Fruit fly (Drosophila melanogaster): ENCODE measurements around the gene CG43293.
"Not testable (repeated sequence)": the region's sequence is repeated elsewhere in the genome, so short reads cannot be mapped to it uniquely, and the experiment has no call there.

The CG43293 gene

dm6 chr3L:6140771-6141472 is 44.1 kb upstream of the CG43293 start:
- TF ChIP-seq Clk (GFP tag; optimal IDR thresholded peaks at IDR 0.05): no peak

DNA sequence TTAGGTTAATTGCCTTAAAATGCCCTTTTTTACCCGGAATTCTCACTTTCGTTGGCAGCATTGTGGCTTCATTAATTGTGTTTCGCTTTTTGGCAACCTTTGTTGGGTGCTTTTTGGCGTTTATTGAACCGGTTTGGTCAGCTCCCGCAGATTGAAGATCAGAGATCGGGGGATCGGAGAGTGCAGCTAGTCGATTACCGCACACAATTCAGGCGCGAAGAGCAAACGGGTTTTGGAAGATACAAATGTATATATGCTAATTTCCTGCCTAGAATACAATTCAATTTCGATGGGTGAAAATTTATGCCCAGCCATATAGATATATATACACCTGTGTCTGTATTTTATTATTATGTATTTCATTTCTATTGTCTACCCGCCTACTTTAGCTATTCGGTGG is 43.5 kb upstream of the CG43293 start:
- TF ChIP-seq CG1620 (GFP tag; optimal IDR thresholded peaks at IDR 0.05) (no peak), CG7101 (tag; optimal IDR thresholded peaks at IDR 0.05) (no peak), kay (GFP tag; ENCODE audit: borderline replicate concordance) (no peak), CG33017 (tag; optimal IDR thresholded peaks at IDR 0.05) (no peak), Crg-1 (GFP tag; optimal IDR thresholded peaks at IDR 0.05) (no peak), CG11617 (GFP tag; optimal IDR thresholded peaks at IDR 0.05) (no peak), CG14711 (tag; optimal IDR thresholded peaks at IDR 0.05) (no peak), toe (GFP tag; optimal IDR thresholded peaks at IDR 0.05) (no peak), Clk (GFP tag; optimal IDR thresholded peaks at IDR 0.05) (no peak), Mnt (GFP tag; optimal IDR thresholded peaks at IDR 0.05) (no peak), tj (GFP tag; optimal IDR thresholded peaks at IDR 0.05) (no peak), CG7045 (GFP tag; optimal IDR thresholded peaks at IDR 0.05) (no peak), cnc (optimal IDR thresholded peaks at IDR 0.05) (no peak), CG5204 (GFP tag; optimal IDR thresholded peaks at IDR 0.05) (no peak), Hr96 (GFP tag; optimal IDR thresholded peaks at IDR 0.05) (no peak), cic (GFP tag; optimal IDR thresholded peaks at IDR 0.05) (no peak)

DNA sequence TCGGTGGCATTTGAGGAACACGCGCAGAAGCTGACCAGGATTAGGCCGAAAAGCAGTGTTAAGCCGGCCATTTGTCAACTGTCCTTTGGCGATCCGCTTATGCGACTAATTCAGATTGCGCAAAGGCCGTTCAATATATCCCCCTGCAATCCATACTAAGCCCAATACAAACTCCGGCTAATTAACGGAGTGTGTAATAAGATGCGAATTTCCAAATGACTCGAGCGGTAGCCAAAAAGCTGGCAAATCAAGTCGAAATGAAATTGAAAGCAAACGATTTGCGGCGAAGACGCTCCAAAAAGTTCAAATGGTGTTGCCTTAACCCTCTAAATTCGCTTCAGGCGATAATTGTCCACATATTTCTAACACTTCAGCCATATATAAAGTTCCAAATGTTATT is 42.7 kb upstream of the CG43293 start, which contains the start of gene Cpr65Aw:
TSS of gene Cpr65Aw (minus strand) at position 101 of the 400 bp plus-strand sequence.
- TF ChIP-seq toe (GFP tag; optimal IDR thresholded peaks at IDR 0.05) (no peak), Clk (GFP tag; optimal IDR thresholded peaks at IDR 0.05) (no peak), Hr96 (GFP tag; optimal IDR thresholded peaks at IDR 0.05) (no peak), CG7045 (GFP tag; optimal IDR thresholded peaks at IDR 0.05) (no peak), CG5204 (GFP tag; optimal IDR thresholded peaks at IDR 0.05) (no peak), Crg-1 (GFP tag; optimal IDR thresholded peaks at IDR 0.05) (no peak), cnc (optimal IDR thresholded peaks at IDR 0.05) (no peak), kay (GFP tag; ENCODE audit: borderline replicate concordance) (no peak), CG14711 (tag; optimal IDR thresholded peaks at IDR 0.05) (no peak), CG7101 (tag; optimal IDR thresholded peaks at IDR 0.05) (no peak), cic (GFP tag; optimal IDR thresholded peaks at IDR 0.05) (no peak), CG11617 (GFP tag; optimal IDR thresholded peaks at IDR 0.05) (no peak), tj (GFP tag; optimal IDR thresholded peaks at IDR 0.05) (no peak), pad (GFP tag; optimal IDR thresholded peaks at IDR 0.05) (no peak), CG33017 (tag; optimal IDR thresholded peaks at IDR 0.05) (no peak), ovo (GFP tag; optimal IDR thresholded peaks at IDR 0.05) (no peak)

- TF ChIP-seq Hr96 (GFP tag; optimal IDR thresholded peaks at IDR 0.05) (no peak), ovo (GFP tag; optimal IDR thresholded peaks at IDR 0.05) (no peak), Mnt (GFP tag; optimal IDR thresholded peaks at IDR 0.05) (no peak), bab1 (GFP tag; optimal IDR thresholded peaks at IDR 0.05) (no peak), tj (GFP tag; optimal IDR thresholded peaks at IDR 0.05) (no peak), kay (GFP tag; ENCODE audit: borderline replicate concordance) (no peak), CG7101 (tag; optimal IDR thresholded peaks at IDR 0.05) (no peak), pad (GFP tag; optimal IDR thresholded peaks at IDR 0.05) (no peak), CG14711 (tag; optimal IDR thresholded peaks at IDR 0.05) (no peak), Clk (GFP tag; optimal IDR thresholded peaks at IDR 0.05) (no peak), cnc (optimal IDR thresholded peaks at IDR 0.05) (no peak), Crg-1 (GFP tag; optimal IDR thresholded peaks at IDR 0.05) (no peak)
Measured at dm6 chr3L:6143188-6143755, 41.7 kb upstream of the CG43293 start, which contains the start of gene Lcp65Ad. Lcp65Ad (plus strand) TSS chr3L:6143395.

dm6 chr3L:6144769-6145220 is 40.2 kb upstream of the CG43293 start, which contains the start of gene Lcp65Ac:
Lcp65Ac (plus strand) TSS chr3L:6144819.
- no peak for TF ChIP-seq CG33017 (tag; optimal IDR thresholded peaks at IDR 0.05)
- TF ChIP-seq CG5204 (GFP tag; optimal IDR thresholded peaks at IDR 0.05): no peak
- TF ChIP-seq bab1 (GFP tag; optimal IDR thresholded peaks at IDR 0.05): no peak
- TF ChIP-seq Mnt (GFP tag; optimal IDR thresholded peaks at IDR 0.05): no peak
- no peak for TF ChIP-seq kay (GFP tag; ENCODE audit: borderline replicate concordance)
- TF ChIP-seq CG11617 (GFP tag; optimal IDR thresholded peaks at IDR 0.05): no peak
- no peak for TF ChIP-seq CG7101 (tag; optimal IDR thresholded peaks at IDR 0.05)
- no peak for TF ChIP-seq cic (GFP tag; optimal IDR thresholded peaks at IDR 0.05)
- TF ChIP-seq cnc (optimal IDR thresholded peaks at IDR 0.05): no peak
- TF ChIP-seq tj (GFP tag; optimal IDR thresholded peaks at IDR 0.05): no peak

- not testable (repeated sequence) for TF ChIP-seq CG11617 (GFP tag; optimal IDR thresholded peaks at IDR 0.05); cnc (optimal IDR thresholded peaks at IDR 0.05); Mnt (GFP tag; optimal IDR thresholded peaks at IDR 0.05)
Measured at dm6 chr3L:6146374-6146773, 38.6 kb upstream of the CG43293 start, which contains the start of gene Lcp65Ab2. Lcp65Ab2 (plus strand) TSS chr3L:6146674.

DNA sequence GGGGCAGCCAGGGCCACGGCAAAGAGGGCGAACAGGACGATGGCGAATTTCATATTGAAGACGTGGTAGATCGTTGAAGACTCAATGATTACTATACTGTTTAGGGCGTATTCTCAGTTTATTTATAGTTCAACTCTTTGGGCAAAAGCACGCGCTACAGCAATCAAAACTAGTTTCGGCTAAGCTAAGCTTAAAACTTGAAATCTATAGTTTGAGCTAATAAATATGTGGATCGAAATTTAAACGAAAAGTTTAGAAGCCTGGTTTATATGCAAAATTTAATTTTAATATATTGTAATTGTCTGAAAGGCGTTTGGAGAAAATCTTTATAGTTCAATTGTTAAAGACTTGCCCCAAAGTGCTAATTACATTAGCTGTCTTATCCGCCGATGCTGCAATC is 37.1 kb upstream of the CG43293 start, which contains the start of gene Cpr65Ax1:
TSS of gene Cpr65Ax1 (minus strand) at position 101 of the 400 bp plus-strand sequence.
- not testable (repeated sequence) for TF ChIP-seq CG14711 (tag; optimal IDR thresholded peaks at IDR 0.05); cnc (optimal IDR thresholded peaks at IDR 0.05); Crg-1 (GFP tag; optimal IDR thresholded peaks at IDR 0.05)

All from whole organism, adult.